Worm (Caenorhabditis elegans): Measurements from ENCODE around the gene Y38H8A.12.

- TF ChIP-seq flt-1 (GFP tag; IDR thresholded peaks at IDR 0.05) (no peak), ama-1 (optimal IDR thresholded peaks at IDR 0.05) (no peak), hnd-1 (tag; optimal IDR thresholded peaks at IDR 0.05) (no peak), sea-1 (GFP tag; conservative IDR thresholded peaks at IDR 0.05) (no peak)
These were observed 11.2 kb upstream of the Y38H8A.12 start, which contains the start of the genes ttbk-8.1 and Y38H8A.4 for ce11 chrIV:13472011-13472410.

All from whole organism, early embryonic.